Worm (Caenorhabditis elegans) whole organism, midembryonic: ENCODE measurements around the gene M117.6.
A peak's percentile ranks its signal among the peaks of the same experiment; 100 is the strongest.

ENCODE experiments used
- T22C8.4 ChIP-seq: fragments of 200-800 bp; sonication (Bioruptor generic); IDR thresholded peaks from 2 replicates; pipeline ENCODE4 v1.3.6; 2022; ENCODE audit warnings: missing genetic modification characterization, missing compliant biosample characterization
- cog-1 ChIP-seq: sonication (generic microtip); optimal IDR thresholded peaks from 2 replicates; lab custom pipeline; 2016; ENCODE audit warnings: missing genetic modification characterization, missing compliant biosample characterization
- flt-1 ChIP-seq: fragments of 200-800 bp; sonication (Bioruptor generic); IDR thresholded peaks from 2 replicates; pipeline ENCODE4 v1.3.6; 2022; ENCODE audit warnings: missing genetic modification characterization, missing compliant biosample characterization
- klf-2 ChIP-seq: fragments of 200-800 bp; sonication (Bioruptor generic); conservative IDR thresholded peaks from 2 replicates; pipeline ENCODE4 v1.3.6; 2022; ENCODE audit warnings: missing genetic modification reagents, missing genetic modification characterization, missing compliant biosample characterization
- med-1 ChIP-seq: sonication (generic microtip); optimal IDR thresholded peaks from 2 replicates; lab custom pipeline; 2017; ENCODE audit warnings: missing genetic modification characterization, mild to moderate bottlenecking, missing compliant biosample characterization, antibody characterized with exemption, missing genetic modification reagents; ENCODE audit not compliant: insufficient read depth
- ref-1 ChIP-seq: fragments of 200-800 bp; sonication (Bioruptor generic); conservative IDR thresholded peaks from 2 replicates; pipeline ENCODE4 v1.3.6; 2022; ENCODE audit warnings: missing genetic modification reagents, missing genetic modification characterization, missing compliant biosample characterization
- tab-1 ChIP-seq: fragments of 200-800 bp; sonication (Bioruptor generic); IDR thresholded peaks from 2 replicates; pipeline ENCODE4 v1.3.6; 2022; ENCODE audit warnings: missing genetic modification characterization, missing compliant biosample characterization
- ztf-23 ChIP-seq: fragments of 200-800 bp; sonication (Bioruptor generic); IDR thresholded peaks from 2 replicates; pipeline ENCODE4 v1.3.6; 2022; ENCODE audit warnings: missing genetic modification reagents, missing genetic modification characterization, missing compliant biosample characterization
- ztf-29 ChIP-seq: fragments of 200-800 bp; sonication (Bioruptor generic); IDR thresholded peaks from 2 replicates; pipeline ENCODE4 v1.3.6; 2022; ENCODE audit warnings: missing genetic modification reagents, missing genetic modification characterization, missing compliant biosample characterization

ce11 chrIV:11871083-11871482, 43.2 kb upstream of the M117.6 start:
- no peak for TF ChIP-seq tab-1 (GFP tag; lab: Robert Waterston, UW)
- no peak for TF ChIP-seq ref-1 (GFP tag; lab: Robert Waterston, UW)
- TF ChIP-seq klf-2 (GFP tag; lab: Robert Waterston, UW), result no peak
- TF ChIP-seq flt-1 (GFP tag; lab: Robert Waterston, UW), result no peak
- no peak for TF ChIP-seq T22C8.4 (GFP tag; lab: Robert Waterston, UW)
- TF ChIP-seq med-1 (GFP tag; lab: Kevin White, UChicago), result no peak
- no peak for TF ChIP-seq ztf-29 (GFP tag; lab: Robert Waterston, UW)
- TF ChIP-seq cog-1 (tag; lab: Kevin White, UChicago), result no peak
- TF ChIP-seq ztf-23 (GFP tag; lab: Robert Waterston, UW), result 0 out of 2 replicates have a peak, but pooled peaks have one; percentile 15
